Worm (Caenorhabditis elegans): Measurements from ENCODE around the gene R102.10.
"Not testable (repeated sequence)": the region's sequence is repeated elsewhere in the genome, so short reads cannot be mapped to it uniquely, and the experiment has no call there.

R102.10 gene

DNA sequence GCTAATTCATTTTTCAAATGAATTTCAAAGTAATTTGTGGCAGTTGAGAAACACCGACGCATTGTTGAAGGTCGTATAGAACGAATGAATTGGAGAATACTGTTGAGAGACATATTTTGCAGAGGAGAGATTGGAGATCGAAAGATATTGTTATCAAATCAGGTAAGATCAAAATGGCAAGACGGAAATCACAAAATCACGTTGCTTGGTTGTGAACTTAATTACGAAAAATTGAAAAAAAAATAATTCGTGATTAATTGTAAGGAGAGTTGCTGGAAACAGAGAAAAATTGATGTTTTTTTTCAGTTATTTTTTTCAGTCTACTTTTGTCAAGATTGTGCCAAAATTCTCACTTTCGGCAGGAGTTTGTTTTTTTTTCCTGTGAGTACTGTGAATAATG lies 44.8 kb downstream of the R102.10 start, which contains the start of gene T25B9.1:
Gene T25B9.1 (minus strand): TSS at position 101 of the 400 bp plus-strand sequence.
- TF ChIP-seq egl-27 (tag; optimal IDR thresholded peaks at IDR 0.05) (no peak), ama-1 (optimal IDR thresholded peaks at IDR 0.05) (no peak)

DNA sequence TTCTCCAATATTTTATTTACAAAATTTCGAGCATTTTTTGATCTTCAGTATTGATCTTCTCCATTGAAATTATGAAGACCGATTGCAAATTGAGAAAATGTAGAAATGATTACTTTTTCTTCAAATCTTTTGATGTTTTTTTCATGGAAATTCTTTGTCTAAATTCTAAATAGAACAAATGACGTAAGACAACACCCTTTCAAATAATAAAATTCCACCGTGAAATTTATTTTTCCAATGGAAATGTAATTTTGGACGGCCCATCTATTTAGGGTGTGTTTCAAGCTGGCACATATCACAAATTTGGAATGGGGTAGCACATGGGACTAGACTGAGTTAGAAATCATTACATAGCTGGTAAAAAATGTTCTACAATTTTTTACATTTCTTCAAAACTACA lies 46.5 kb downstream of the R102.10 start, which contains the start of gene T25B9.2:
Gene T25B9.2 (minus strand): TSS at position 101 of the 400 bp plus-strand sequence.
- TF ChIP-seq nhr-67, jun-1, pha-4 (tag; optimal IDR thresholded peaks at IDR 0.05): not testable (repeated sequence)

DNA sequence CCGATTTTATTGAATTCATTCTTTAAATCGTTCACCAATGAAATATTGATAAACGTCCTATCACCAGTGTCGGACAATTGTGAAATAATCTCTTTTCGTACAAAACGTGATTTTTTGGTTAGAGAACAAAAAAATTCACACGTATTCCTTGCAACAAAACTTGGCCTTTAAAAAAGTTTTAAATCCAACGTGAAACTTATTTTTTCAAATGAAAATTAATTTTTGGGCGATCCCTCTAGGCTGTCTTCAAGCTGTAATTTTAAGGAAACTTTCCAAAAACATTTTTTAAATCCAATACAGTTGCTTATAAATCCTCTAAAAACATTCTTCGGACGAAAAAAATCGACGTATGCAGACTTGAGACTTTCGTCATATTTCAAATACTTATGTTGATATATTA lies 49.4 kb downstream of the R102.10 start, which contains the start of gene T25B9.5:
Gene T25B9.5 (minus strand): TSS at position 101 of the 400 bp plus-strand sequence.
- TF ChIP-seq egl-27 (tag; optimal IDR thresholded peaks at IDR 0.05) (no peak), fkh-10 (GFP tag; optimal IDR thresholded peaks at IDR 0.05) (no peak), ceh-9 (tag; optimal IDR thresholded peaks at IDR 0.05) (no peak), zag-1 (tag; optimal IDR thresholded peaks at IDR 0.05) (no peak), unc-62 (GFP tag; optimal IDR thresholded peaks at IDR 0.05) (no peak), mml-1 (tag; optimal IDR thresholded peaks at IDR 0.05) (no peak), nhr-25 (tag; optimal IDR thresholded peaks at IDR 0.05) (no peak), pha-4 (tag; optimal IDR thresholded peaks at IDR 0.05) (no peak), ceh-16 (tag; optimal IDR thresholded peaks at IDR 0.05) (no peak), fos-1 (tag; optimal IDR thresholded peaks at IDR 0.05) (no peak), pqm-1 (tag; optimal IDR thresholded peaks at IDR 0.05) (no peak), lsy-12 (tag; optimal IDR thresholded peaks at IDR 0.05) (no peak), daf-12 (tag; optimal IDR thresholded peaks at IDR 0.05) (no peak), nhr-28 (tag; optimal IDR thresholded peaks at IDR 0.05) (no peak), lin-15B (tag; optimal IDR thresholded peaks at IDR 0.05) (no peak), nhr-43 (tag; optimal IDR thresholded peaks at IDR 0.05; ENCODE audit: poor library complexity, severe bottlenecking) (no peak), snpc-4 (tag; optimal IDR thresholded peaks at IDR 0.05) (no peak)
